Fruit fly (Drosophila melanogaster) whole organism, wandering third instar larva: ENCODE measurements around the gene CG43678.

ENCODE experiments used
- Abd-B ChIP-seq: fragments of >200 bp; optimal IDR thresholded peaks from 2 replicates; lab custom pipeline; 2017; ENCODE audit warnings: missing biosample characterization, missing genetic modification characterization
- Dfd ChIP-seq: fragments of >200 bp; optimal IDR thresholded peaks from 2 replicates; lab custom pipeline; 2017; ENCODE audit warnings: missing biosample characterization, missing genetic modification characterization
- N ChIP-seq: fragments of >200 bp; optimal IDR thresholded peaks from 2 replicates; lab custom pipeline; 2018; ENCODE audit warnings: missing biosample characterization, missing external identifiers, missing genetic modification characterization
- OdsH ChIP-seq: fragments of 200-800 bp; sonication (Bioruptor generic); optimal IDR thresholded peaks from 2 replicates; lab custom pipeline; 2016; ENCODE audit warnings: missing biosample characterization, mild to moderate bottlenecking, missing genetic modification characterization
- foxo ChIP-seq, 2 experiments: fragments of 200-800 bp; sonication (Bioruptor generic); optimal IDR thresholded peaks; 2 replicates in 1 of 2; 3 replicates in 1 of 2; lab custom pipeline; 2016 to 2017; ENCODE audit warnings: missing biosample characterization in 2 of 2, missing genetic modification characterization in 2 of 2
- usp ChIP-seq: fragments of >200 bp; optimal IDR thresholded peaks from 2 replicates; lab custom pipeline; 2017; ENCODE audit warnings: missing biosample characterization, missing genetic modification characterization

- TF ChIP-seq Dfd (GFP tag; lab: Kevin White, UChicago) (no peak), OdsH (GFP tag; lab: Kevin White, UChicago) (no peak), usp (GFP tag; lab: Kevin White, UChicago) (no peak), N (GFP tag; lab: Kevin White, UChicago) (no peak), foxo (GFP tag; optimal IDR thresholded peaks at IDR 0.05; lab: Kevin White, UChicago) (no peak), Abd-B (no peak)
Measured at dm6 chr3L:15089887-15090679, 40.8 kb upstream of the CG43678 start.
